Fruit fly (Drosophila melanogaster) whole organism, embryonic: ENCODE results near the gene CG43400.

Source experiments
- ATbp ChIP-seq: fragments of 200-800 bp; sonication (Bioruptor generic); optimal IDR thresholded peaks from 2 replicates; lab custom pipeline; 2017; ENCODE audit warnings: missing biosample characterization, mild to moderate bottlenecking, missing genetic modification characterization, missing genetic modification reagents
- Aef1 ChIP-seq: fragments of 200-800 bp; sonication (Bioruptor generic); IDR thresholded peaks from 3 replicates; pipeline ENCODE4 v1.3.6; 2022; ENCODE audit warnings: missing biosample characterization, missing genetic modification characterization
- Bgb ChIP-seq: fragments of 200-800 bp; sonication (Bioruptor generic); IDR thresholded peaks from 2 replicates; pipeline ENCODE4 v1.3.6; 2022; ENCODE audit warnings: missing biosample characterization, missing genetic modification characterization; ENCODE audit not compliant: partially characterized antibody
- BtbVII ChIP-seq: fragments of 200-800 bp; sonication (Bioruptor generic); optimal IDR thresholded peaks from 3 replicates; lab custom pipeline; 2017; ENCODE audit warnings: missing biosample characterization, mild to moderate bottlenecking, missing genetic modification characterization
- C15 ChIP-seq: fragments of 200-800 bp; sonication (Bioruptor generic); IDR thresholded peaks from 3 replicates; pipeline ENCODE4 v1.3.6; 2022; ENCODE audit warnings: missing biosample characterization, missing genetic modification characterization
- CG10267 ChIP-seq: fragments of 200-800 bp; sonication (Bioruptor generic); optimal IDR thresholded peaks from 2 replicates; lab custom pipeline; 2018; ENCODE audit warnings: missing biosample characterization, mild to moderate bottlenecking, missing genetic modification characterization, moderate library complexity
- CG11093 ChIP-seq: fragments of 200-800 bp; sonication (Bioruptor generic); IDR thresholded peaks from 3 replicates; pipeline ENCODE4 v1.3.6; 2022; ENCODE audit warnings: missing biosample characterization, missing genetic modification characterization
- CG11398 ChIP-seq: fragments of 200-800 bp; sonication (Bioruptor generic); optimal IDR thresholded peaks from 2 replicates; lab custom pipeline; 2016; ENCODE audit warnings: missing biosample characterization, missing genetic modification characterization
- CG12391 ChIP-seq: fragments of 200-800 bp; sonication (Bioruptor generic); optimal IDR thresholded peaks from 3 replicates; lab custom pipeline; 2018; ENCODE audit warnings: missing biosample characterization, mild to moderate bottlenecking, missing genetic modification characterization, moderate library complexity
- CG13287 ChIP-seq: fragments of 200-800 bp; sonication (Bioruptor generic); IDR thresholded peaks from 2 replicates; pipeline ENCODE4 v1.3.6; 2022; ENCODE audit warnings: missing biosample characterization, missing genetic modification characterization; ENCODE audit not compliant: partially characterized antibody
- CG14710 ChIP-seq: fragments of 200-800 bp; sonication (Bioruptor generic); optimal IDR thresholded peaks from 3 replicates; lab custom pipeline; 2019; ENCODE audit warnings: missing biosample characterization, mild to moderate bottlenecking, missing genetic modification characterization, moderate library complexity
- CG14860 ChIP-seq: fragments of 200-800 bp; sonication (Bioruptor generic); IDR thresholded peaks from 3 replicates; pipeline ENCODE4 v1.3.6; 2022; ENCODE audit warnings: missing biosample characterization, missing genetic modification characterization; ENCODE audit not compliant: partially characterized antibody
- CG17612 ChIP-seq: fragments of 200-800 bp; sonication (Bioruptor generic); IDR thresholded peaks from 2 replicates; pipeline ENCODE4 v1.3.6; 2022; ENCODE audit warnings: missing biosample characterization, missing genetic modification characterization
- CG4282 ChIP-seq: fragments of 200-800 bp; sonication (Bioruptor generic); optimal IDR thresholded peaks from 2 replicates; lab custom pipeline; 2016; ENCODE audit warnings: missing biosample characterization, missing genetic modification characterization
- CG7271 ChIP-seq: fragments of 200-800 bp; sonication (Bioruptor generic); optimal IDR thresholded peaks from 2 replicates; lab custom pipeline; 2018; ENCODE audit warnings: missing biosample characterization, mild to moderate bottlenecking, missing genetic modification characterization, moderate library complexity
- CG7786 ChIP-seq: fragments of 200-800 bp; sonication (Bioruptor generic); optimal IDR thresholded peaks from 2 replicates; lab custom pipeline; 2016; ENCODE audit warnings: missing biosample characterization, missing genetic modification characterization
- Chrac-16 ChIP-seq: fragments of 200-800 bp; sonication (Bioruptor generic); optimal IDR thresholded peaks from 3 replicates; lab custom pipeline; 2016; ENCODE audit warnings: missing biosample characterization, missing genetic modification characterization
- Dad ChIP-seq: fragments of 200-800 bp; sonication (Bioruptor generic); optimal IDR thresholded peaks from 3 replicates; lab custom pipeline; 2016; ENCODE audit warnings: missing biosample characterization, missing genetic modification characterization
- E2f2 ChIP-seq: fragments of 200-800 bp; sonication (Bioruptor generic); IDR thresholded peaks from 2 replicates; pipeline ENCODE4 v1.3.6; 2022; ENCODE audit warnings: missing biosample characterization, missing genetic modification characterization
- Elba2 ChIP-seq: fragments of 200-800 bp; sonication (Bioruptor generic); optimal IDR thresholded peaks from 3 replicates; lab custom pipeline; 2016; ENCODE audit warnings: missing biosample characterization, missing genetic modification characterization
- Ets97D ChIP-seq: fragments of 200-800 bp; sonication (Bioruptor generic); optimal IDR thresholded peaks from 3 replicates; lab custom pipeline; 2016; ENCODE audit warnings: missing biosample characterization, missing genetic modification characterization
- Hmx ChIP-seq: fragments of 200-800 bp; sonication (Bioruptor generic); optimal IDR thresholded peaks from 2 replicates; lab custom pipeline; 2016; ENCODE audit warnings: missing biosample characterization, missing genetic modification characterization
- MBD-R2 ChIP-seq: fragments of 200-800 bp; sonication (Bioruptor generic); IDR thresholded peaks from 2 replicates; pipeline ENCODE4 v1.3.6; 2022; ENCODE audit warnings: missing biosample characterization, missing genetic modification characterization
- Nf-YB ChIP-seq: fragments of 200-800 bp; sonication (Bioruptor generic); optimal IDR thresholded peaks from 3 replicates; lab custom pipeline; 2019; ENCODE audit warnings: missing biosample characterization, mild to moderate bottlenecking, missing genetic modification characterization, moderate library complexity
- Spps ChIP-seq: fragments of 200-800 bp; sonication (Bioruptor generic); optimal IDR thresholded peaks from 2 replicates; lab custom pipeline; 2018; ENCODE audit warnings: missing biosample characterization, mild to moderate bottlenecking, missing genetic modification characterization
- chif ChIP-seq, 2 experiments: fragments of 200-800 bp; sonication (Bioruptor generic); optimal IDR thresholded peaks; 3 replicates each; lab custom pipeline; 2016; ENCODE audit warnings: missing biosample characterization in 2 of 2, missing genetic modification characterization in 2 of 2
- chn ChIP-seq: fragments of 200-800 bp; sonication (Bioruptor generic); optimal IDR thresholded peaks from 2 replicates; lab custom pipeline; 2016; ENCODE audit warnings: missing biosample characterization, missing genetic modification characterization
- croc ChIP-seq: fragments of 200-800 bp; sonication (Bioruptor generic); conservative IDR thresholded peaks from 3 replicates; pipeline ENCODE4 v1.3.6; 2022; ENCODE audit warnings: missing biosample characterization, missing genetic modification characterization
- dati ChIP-seq: fragments of 200-800 bp; sonication (Bioruptor generic); IDR thresholded peaks from 2 replicates; pipeline ENCODE4 v1.3.6; 2022; ENCODE audit warnings: missing biosample characterization, missing genetic modification characterization
- en ChIP-seq: fragments of 200-800 bp; sonication (Bioruptor generic); optimal IDR thresholded peaks from 2 replicates; lab custom pipeline; 2016; ENCODE audit warnings: missing biosample characterization, missing genetic modification characterization
- ftz-f1 ChIP-seq: fragments of 200-800 bp; sonication (Bioruptor generic); optimal IDR thresholded peaks from 2 replicates; lab custom pipeline; 2016; ENCODE audit warnings: missing biosample characterization, missing genetic modification characterization
- gem ChIP-seq: fragments of 200-800 bp; sonication (Bioruptor generic); optimal IDR thresholded peaks from 2 replicates; lab custom pipeline; 2019; ENCODE audit warnings: missing biosample characterization, mild to moderate bottlenecking, missing genetic modification characterization, moderate library complexity
- gsb ChIP-seq: fragments of 200-800 bp; sonication (Bioruptor generic); IDR thresholded peaks from 2 replicates; pipeline ENCODE4 v1.3.6; 2022; ENCODE audit warnings: missing biosample characterization, missing genetic modification characterization
- gt ChIP-seq: fragments of 200-800 bp; sonication (Bioruptor generic); IDR thresholded peaks from 2 replicates; pipeline ENCODE4 v1.3.6; 2022; ENCODE audit warnings: missing biosample characterization, missing genetic modification characterization
- ham ChIP-seq: fragments of 200-800 bp; sonication (Bioruptor generic); IDR thresholded peaks from 2 replicates; pipeline ENCODE4 v1.3.6; 2022; ENCODE audit warnings: missing biosample characterization, missing genetic modification characterization
- jumu ChIP-seq: fragments of 200-800 bp; sonication (Bioruptor generic); optimal IDR thresholded peaks from 3 replicates; lab custom pipeline; 2016; ENCODE audit warnings: missing biosample characterization, missing genetic modification characterization
- nerfin-1 ChIP-seq: fragments of 200-800 bp; sonication (Bioruptor generic); optimal IDR thresholded peaks from 3 replicates; lab custom pipeline; 2019; ENCODE audit warnings: missing biosample characterization, mild to moderate bottlenecking, missing genetic modification characterization, moderate library complexity
- sens ChIP-seq: fragments of 200-800 bp; sonication (Bioruptor generic); peaks from one replicate; lab custom pipeline; 2016; ENCODE audit warnings: missing biosample characterization, missing genetic modification characterization
- sens-2 ChIP-seq: fragments of 200-800 bp; sonication (Bioruptor generic); IDR thresholded peaks from 2 replicates; pipeline ENCODE4 v1.3.6; 2022; ENCODE audit warnings: missing biosample characterization, missing genetic modification characterization
- sna ChIP-seq: fragments of 200-800 bp; sonication (Bioruptor generic); IDR thresholded peaks from 2 replicates; pipeline ENCODE4 v1.3.6; 2022; ENCODE audit warnings: missing biosample characterization, missing genetic modification characterization; ENCODE audit not compliant: partially characterized antibody
- stc ChIP-seq: fragments of 200-800 bp; sonication (Bioruptor generic); IDR thresholded peaks from 2 replicates; pipeline ENCODE4 v1.3.6; 2022; ENCODE audit warnings: missing biosample characterization, missing genetic modification characterization
- tna ChIP-seq: fragments of 200-800 bp; sonication (Bioruptor generic); IDR thresholded peaks from 2 replicates; pipeline ENCODE4 v1.3.6; 2022; ENCODE audit warnings: missing biosample characterization, missing genetic modification characterization; ENCODE audit not compliant: partially characterized antibody
- toy ChIP-seq: fragments of 200-800 bp; sonication (Bioruptor generic); IDR thresholded peaks from 2 replicates; pipeline ENCODE4 v1.3.6; 2022; ENCODE audit warnings: missing biosample characterization, missing genetic modification characterization
- trem ChIP-seq: fragments of 200-800 bp; optimal IDR thresholded peaks from 3 replicates; lab custom pipeline; 2019; ENCODE audit warnings: missing biosample characterization, mild to moderate bottlenecking, missing genetic modification characterization, moderate library complexity
- trh ChIP-seq: fragments of 200-800 bp; sonication (Bioruptor generic); optimal IDR thresholded peaks from 2 replicates; lab custom pipeline; 2016; ENCODE audit warnings: missing biosample characterization, missing genetic modification characterization
- tup ChIP-seq: fragments of 200-800 bp; sonication (Bioruptor generic); optimal IDR thresholded peaks from 2 replicates; lab custom pipeline; 2016; ENCODE audit warnings: missing biosample characterization, mild to moderate bottlenecking, missing genetic modification characterization, moderate library complexity
- unpg ChIP-seq: fragments of 200-800 bp; sonication (Bioruptor generic); optimal IDR thresholded peaks from 3 replicates; lab custom pipeline; 2018; ENCODE audit warnings: missing biosample characterization, mild to moderate bottlenecking, missing genetic modification characterization, moderate library complexity
- wek ChIP-seq: fragments of 200-800 bp; sonication (Bioruptor generic); optimal IDR thresholded peaks from 3 replicates; lab custom pipeline; 2018; ENCODE audit warnings: missing biosample characterization, mild to moderate bottlenecking, missing genetic modification characterization, moderate library complexity
- zen ChIP-seq: fragments of 200-800 bp; sonication (Bioruptor generic); optimal IDR thresholded peaks from 3 replicates; lab custom pipeline; 2018; ENCODE audit warnings: missing biosample characterization, mild to moderate bottlenecking, missing genetic modification characterization, moderate library complexity

CG43400 gene

dm6 chr2L:8534515-8535295 is 44.2 kb downstream of the CG43400 start (continued):
- TF ChIP-seq dati (peak; percentile 91), tup (peak; percentile 81), jumu (GFP tag; lab: Kevin White, UChicago) (peak; percentile 79), chif (GFP tag; optimal IDR thresholded peaks at IDR 0.05; lab: Kevin White, UChicago) (peak; percentile 84 to 90), CG17612 (GFP tag; lab: Robert Waterston, UW) (peak; percentile 71), CG14710 (tag; lab: Kevin White, UChicago) (peak; percentile 89), Aef1 (peak; percentile 92), E2f2 (GFP tag; lab: Robert Waterston, UW) (peak; percentile 80), CG7271 (peak; percentile 60), sna (GFP tag; lab: Robert Waterston, UW) (peak; percentile 65), toy (0 out of 2 replicates have a peak, but pooled peaks have one; percentile 33), CG4282 (peak; percentile 71), ATbp (GFP tag; lab: Kevin White, UChicago) (peak; percentile 97), Bgb (peak; percentile 54), croc (GFP tag; lab: Robert Waterston, UW) (peak; percentile 96), Nf-YB (GFP tag; lab: Kevin White, UChicago) (peak; percentile 80), trh (peak; percentile 89), gem (peak; percentile 98), gt (GFP tag; lab: Robert Waterston, UW) (peak; percentile 88), unpg (GFP tag; lab: Kevin White, UChicago) (peak; percentile 97), trem (peak; percentile 90), CG7786 (peak; percentile 36), zen (tag; lab: Kevin White, UChicago) (peak; percentile 89), Chrac-16 (GFP tag; lab: Kevin White, UChicago) (peak; percentile 90), MBD-R2 (GFP tag; lab: Robert Waterston, UW) (peak; percentile 64), CG14860 (GFP tag; lab: Robert Waterston, UW) (peak; percentile 72), stc (GFP tag; lab: Robert Waterston, UW) (peak; percentile 98), tna (GFP tag; lab: Robert Waterston, UW) (peak; percentile 57), gsb (GFP tag; lab: Robert Waterston, UW) (peak; percentile 85), Ets97D (peak; percentile 55), CG13287 (GFP tag; lab: Robert Waterston, UW) (peak; percentile 69), C15 (GFP tag; lab: Robert Waterston, UW) (peak; percentile 68; the same call in 1 of the 3 replicates), Elba2 (GFP tag; lab: Kevin White, UChicago) (no peak), Dad (GFP tag; lab: Kevin White, UChicago) (peak; percentile 76), CG11398 (GFP tag; lab: Kevin White, UChicago) (peak; percentile 69), sens (GFP tag; lab: Kevin White, UChicago) (peak; percentile 99), en (GFP tag; lab: Kevin White, UChicago) (peak; percentile 81), sens-2 (GFP tag; lab: Robert Waterston, UW) (peak; percentile 88), Hmx (GFP tag; lab: Kevin White, UChicago) (peak; percentile 67), ftz-f1 (GFP tag; lab: Kevin White, UChicago) (peak; percentile 76), wek (peak; percentile 85), CG11093 (GFP tag; lab: Robert Waterston, UW) (peak; percentile 95), ham (GFP tag; lab: Robert Waterston, UW) (no peak), nerfin-1 (tag; lab: Kevin White, UChicago) (peak; percentile 95), chn (GFP tag; lab: Kevin White, UChicago) (peak; percentile 92), BtbVII (GFP tag; lab: Kevin White, UChicago) (peak; percentile 88), CG10267 (tag; lab: Kevin White, UChicago) (peak; percentile 86), Spps (tag; lab: Kevin White, UChicago) (peak; percentile 94), CG12391 (tag; lab: Kevin White, UChicago) (peak; percentile 96)
